Worm (Caenorhabditis elegans) whole organism, L4/young adult: ENCODE data around the gene T07D3.4.

Source experiments
- dao-5 ChIP-seq: sonication (generic microtip); optimal IDR thresholded peaks from 2 replicates; lab custom pipeline; 2016; ENCODE audit warnings: missing genotype, missing genetic modification characterization, moderate library complexity, missing compliant biosample characterization
- him-1 ChIP-seq: sonication (generic microtip); optimal IDR thresholded peaks from 2 replicates; lab custom pipeline; 2016; ENCODE audit warnings: missing genotype, missing genetic modification reagents, missing genetic modification characterization, missing compliant biosample characterization

- TF ChIP-seq him-1 (tag; lab: Kevin White, UChicago) = no peak
- TF ChIP-seq dao-5 = no peak
Measured at ce11 chrII:900720-901332, 12.7 kb downstream of the T07D3.4 start, which contains the start of gene T07D3.9.
